Worm (Caenorhabditis elegans) whole organism, young adult: Measurements from ENCODE around the gene F42E8.1.

Experiments
- B0035.1 ChIP-seq: sonication (generic microtip); optimal IDR thresholded peaks from 2 replicates; lab custom pipeline; 2016; ENCODE audit warnings: missing genetic modification characterization, mild to moderate bottlenecking, missing compliant biosample characterization, missing genotype, missing genetic modification reagents
- F22D6.2 ChIP-seq: sonication (generic microtip); optimal IDR thresholded peaks from 2 replicates; lab custom pipeline; 2016; ENCODE audit warnings: mild to moderate bottlenecking, missing genetic modification characterization, missing compliant biosample characterization
- F49E8.2 ChIP-seq: sonication (generic microtip); optimal IDR thresholded peaks from 3 replicates; lab custom pipeline; 2017; ENCODE audit warnings: missing genetic modification characterization, mild to moderate bottlenecking, missing compliant biosample characterization, antibody characterized with exemption, moderate library complexity; ENCODE audit not compliant: insufficient read depth
- F52B5.7 ChIP-seq: sonication (generic microtip); optimal IDR thresholded peaks from 2 replicates; lab custom pipeline; 2016; ENCODE audit warnings: mild to moderate bottlenecking, missing genetic modification characterization, missing compliant biosample characterization
- K11D2.4 ChIP-seq: fragments of 200-800 bp; sonication (Bioruptor generic); IDR thresholded peaks from 2 replicates; pipeline ENCODE4 v1.3.6; 2022; ENCODE audit warnings: missing genetic modification reagents, missing genetic modification characterization, missing compliant biosample characterization
- T07F8.4 ChIP-seq: sonication (generic microtip); optimal IDR thresholded peaks from 2 replicates; lab custom pipeline; 2016; ENCODE audit warnings: mild to moderate bottlenecking, missing genetic modification characterization, moderate library complexity, missing compliant biosample characterization
- Y53F4B.3 ChIP-seq: fragments of 200-800 bp; sonication (Bioruptor generic); IDR thresholded peaks from 2 replicates; pipeline ENCODE4 v1.3.6; 2022; ENCODE audit warnings: missing genetic modification reagents, missing genetic modification characterization, missing compliant biosample characterization
- Y53G8AR.9 ChIP-seq: fragments of 200-800 bp; sonication (Bioruptor generic); conservative IDR thresholded peaks from 2 replicates; pipeline ENCODE4 v1.3.6; 2022; ENCODE audit warnings: missing genetic modification reagents, missing genetic modification characterization, missing compliant biosample characterization
- aptf-2 ChIP-seq: fragments of 200-800 bp; sonication (Bioruptor generic); conservative IDR thresholded peaks from 2 replicates; pipeline ENCODE4 v1.3.6; 2022; ENCODE audit warnings: missing genetic modification reagents, missing genetic modification characterization, missing compliant biosample characterization
- atf-7 ChIP-seq: sonication (generic microtip); optimal IDR thresholded peaks from 2 replicates; lab custom pipeline; 2017; ENCODE audit warnings: mild to moderate bottlenecking, missing genetic modification characterization, missing compliant biosample characterization
- attf-3 ChIP-seq: fragments of 200-800 bp; sonication (Bioruptor generic); conservative IDR thresholded peaks from 2 replicates; pipeline ENCODE4 v1.3.6; 2022; ENCODE audit warnings: missing genetic modification reagents, missing genetic modification characterization, missing compliant biosample characterization
- ccch-3 ChIP-seq: fragments of 200-800 bp; sonication (Bioruptor generic); optimal IDR thresholded peaks from 2 replicates; lab custom pipeline; 2018; ENCODE audit warnings: mild to moderate bottlenecking, missing genetic modification characterization, missing compliant biosample characterization
- cebp-2 ChIP-seq: fragments of 200-800 bp; sonication (Bioruptor generic); IDR thresholded peaks from 2 replicates; pipeline ENCODE4 v1.3.6; 2022; ENCODE audit warnings: missing genetic modification characterization, missing compliant biosample characterization
- ceh-100 ChIP-seq: fragments of 200-800 bp; sonication (Bioruptor generic); IDR thresholded peaks from 2 replicates; pipeline ENCODE4 v1.3.6; 2022; ENCODE audit warnings: missing genetic modification reagents, missing genetic modification characterization, missing compliant biosample characterization
- ceh-40 ChIP-seq: fragments of 200-800 bp; sonication (Bioruptor generic); IDR thresholded peaks from 2 replicates; pipeline ENCODE4 v1.3.6; 2022; ENCODE audit warnings: missing genetic modification characterization, missing compliant biosample characterization
- ceh-58 ChIP-seq: fragments of 200-800 bp; sonication (Bioruptor generic); IDR thresholded peaks from 2 replicates; pipeline ENCODE4 v1.3.6; 2022; ENCODE audit warnings: missing genetic modification characterization, missing compliant biosample characterization
- egl-44 ChIP-seq: fragments of 200-800 bp; sonication (Bioruptor generic); IDR thresholded peaks from 2 replicates; pipeline ENCODE4 v1.3.6; 2022; ENCODE audit warnings: missing genetic modification reagents, missing genetic modification characterization, missing compliant biosample characterization
- ekl-4 ChIP-seq: fragments of 200-800 bp; sonication (Bioruptor generic); IDR thresholded peaks from 2 replicates; pipeline ENCODE4 v1.3.6; 2022; ENCODE audit warnings: missing genetic modification reagents, missing genetic modification characterization, missing compliant biosample characterization
- hlh-26 ChIP-seq: fragments of 200-800 bp; sonication (Bioruptor generic); conservative IDR thresholded peaks from 2 replicates; pipeline ENCODE4 v1.3.6; 2022; ENCODE audit warnings: missing genetic modification reagents, missing genetic modification characterization, missing compliant biosample characterization
- hrde-1 ChIP-seq: sonication (generic microtip); optimal IDR thresholded peaks from 2 replicates; lab custom pipeline; 2016; ENCODE audit warnings: missing genetic modification characterization, mild to moderate bottlenecking, missing compliant biosample characterization, moderate library complexity, missing genotype, missing genetic modification reagents, borderline replicate concordance
- lin-35 ChIP-seq, 3 experiments: fragments of 150-350 bp in 2 of 3; sonication (generic microtip) in 1 of 3; optimal IDR thresholded peaks; 2 replicates each; lab custom pipeline; 2014 to 2018; ENCODE audit warnings: missing biosample characterization in 3 of 3, missing genetic modification characterization in 3 of 3, missing genetic modification reagents in 3 of 3
- lir-1 ChIP-seq: fragments of 200-800 bp; sonication (Bioruptor generic); conservative IDR thresholded peaks from 2 replicates; pipeline ENCODE4 v1.3.6; 2022; ENCODE audit warnings: missing genetic modification reagents, missing genetic modification characterization, missing compliant biosample characterization
- madf-6 ChIP-seq: fragments of 200-800 bp; sonication (Bioruptor generic); IDR thresholded peaks from 2 replicates; pipeline ENCODE4 v1.3.6; 2022; ENCODE audit warnings: missing genetic modification reagents, missing genetic modification characterization, missing compliant biosample characterization
- nhr-90 ChIP-seq: sonication (generic microtip); optimal IDR thresholded peaks from 2 replicates; lab custom pipeline; 2016; ENCODE audit warnings: missing genotype, mild to moderate bottlenecking, missing genetic modification characterization, missing compliant biosample characterization
- rpc-1 ChIP-seq, 2 experiments: fragments of 150-350 bp in 1 of 2; sonication (generic microtip) in 1 of 2; optimal IDR thresholded peaks; 2 replicates each; lab custom pipeline; 2014 to 2018; ENCODE audit warnings: missing biosample characterization in 1 of 2, missing genetic modification characterization in 1 of 2, missing genetic modification reagents in 1 of 2, missing genotype in 1 of 2
- sdz-38 ChIP-seq: sonication (generic microtip); optimal IDR thresholded peaks from 2 replicates; lab custom pipeline; 2016; ENCODE audit warnings: missing genotype, missing genetic modification characterization, missing compliant biosample characterization
- sea-2 ChIP-seq: fragments of 200-800 bp; sonication (Bioruptor generic); IDR thresholded peaks from 2 replicates; pipeline ENCODE4 v1.3.6; 2022; ENCODE audit warnings: missing genetic modification characterization, missing compliant biosample characterization
- tlf-1 ChIP-seq: fragments of 200-800 bp; sonication (Bioruptor generic); optimal IDR thresholded peaks from 2 replicates; lab custom pipeline; 2018; ENCODE audit warnings: mild to moderate bottlenecking, missing genetic modification characterization, missing compliant biosample characterization
- xnd-1 ChIP-seq: sonication (generic microtip); optimal IDR thresholded peaks from 2 replicates; lab custom pipeline; 2016; ENCODE audit warnings: missing genotype, missing genetic modification reagents, missing genetic modification characterization, missing compliant biosample characterization
- zfh-2 ChIP-seq: fragments of 200-800 bp; sonication (Bioruptor generic); conservative IDR thresholded peaks from 2 replicates; pipeline ENCODE4 v1.3.6; 2022; ENCODE audit warnings: missing genetic modification reagents, missing genetic modification characterization, missing compliant biosample characterization
- ztf-18 ChIP-seq: sonication (generic microtip); optimal IDR thresholded peaks from 2 replicates; lab custom pipeline; 2016; ENCODE audit warnings: missing genotype, mild to moderate bottlenecking, missing genetic modification characterization, missing compliant biosample characterization
- ztf-22 ChIP-seq: fragments of 200-800 bp; sonication (Bioruptor generic); optimal IDR thresholded peaks from 2 replicates; lab custom pipeline; 2018; ENCODE audit warnings: mild to moderate bottlenecking, missing genetic modification characterization, moderate library complexity, missing compliant biosample characterization
- ztf-25 ChIP-seq: fragments of 200-800 bp; sonication (Bioruptor generic); IDR thresholded peaks from 2 replicates; pipeline ENCODE4 v1.3.6; 2022; ENCODE audit warnings: missing genetic modification reagents, missing genetic modification characterization, missing compliant biosample characterization

The F42E8.1 gene

DNA sequence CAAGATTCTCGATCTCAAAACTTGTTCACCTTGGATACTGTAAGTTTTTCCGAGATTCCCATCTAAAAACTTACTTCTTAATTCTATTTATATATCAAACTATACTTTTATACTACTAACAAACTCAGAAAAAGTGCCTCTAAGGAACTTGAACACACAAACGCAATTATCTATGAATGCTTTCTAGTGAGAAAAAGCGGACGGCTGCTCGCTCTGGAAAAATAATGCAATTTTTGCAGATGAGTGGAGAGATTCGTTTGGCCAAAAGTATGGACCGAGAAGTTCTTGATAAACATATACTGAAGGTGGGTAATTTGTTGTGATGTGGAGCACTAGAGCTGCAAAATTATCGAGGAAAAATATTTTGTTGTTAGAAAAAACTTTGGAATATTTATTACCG, 41.9 kb upstream of the F42E8.1 start:
- no peak for TF ChIP-seq ceh-58 (GFP tag; lab: Robert Waterston, UW)
- TF ChIP-seq zfh-2 (GFP tag; lab: Robert Waterston, UW) = no peak
- no peak for TF ChIP-seq xnd-1
- TF ChIP-seq F49E8.2 (tag; lab: Kevin White, UChicago) = no peak
- no peak for TF ChIP-seq F22D6.2 (tag; lab: Kevin White, UChicago)
- TF ChIP-seq ztf-18 (tag; lab: Kevin White, UChicago) = no peak
- no peak for TF ChIP-seq Y53F4B.3 (GFP tag; lab: Robert Waterston, UW)
- TF ChIP-seq egl-44 (GFP tag; lab: Robert Waterston, UW) = no peak
- TF ChIP-seq B0035.1 (tag; lab: Kevin White, UChicago) = no peak
- TF ChIP-seq sdz-38 (tag; lab: Kevin White, UChicago) = no peak
- TF ChIP-seq lir-1 = no peak
- no peak for TF ChIP-seq ceh-40 (GFP tag; lab: Robert Waterston, UW)
- no peak for TF ChIP-seq madf-6 (GFP tag; lab: Robert Waterston, UW)
- TF ChIP-seq ccch-3 = no peak

DNA sequence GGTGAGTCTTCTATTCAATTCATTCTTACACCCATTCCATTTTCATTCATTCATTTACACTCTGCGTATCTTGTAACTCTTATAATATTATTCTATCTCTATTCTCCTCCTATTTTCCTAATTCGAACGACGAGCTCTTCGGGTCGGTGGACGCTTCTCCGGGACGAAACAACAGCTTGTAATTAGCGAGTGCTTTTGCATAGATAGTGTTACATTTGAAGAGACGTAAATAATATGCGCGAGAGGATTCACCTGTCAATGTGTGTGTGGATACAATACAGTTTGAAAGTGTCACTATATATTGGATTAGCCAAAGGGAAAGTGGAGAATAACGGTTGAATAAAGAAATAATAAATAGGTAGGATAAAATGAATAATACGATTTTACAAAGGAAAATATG, 41.3 kb upstream of the F42E8.1 start:
- no peak for TF ChIP-seq K11D2.4 (GFP tag; lab: Robert Waterston, UW)
- no peak for TF ChIP-seq nhr-90 (tag; lab: Kevin White, UChicago)
- TF ChIP-seq hrde-1 (tag; lab: Kevin White, UChicago) = no peak
- no peak for TF ChIP-seq F52B5.7 (tag; lab: Kevin White, UChicago)
- no peak for TF ChIP-seq T07F8.4 (tag; lab: Kevin White, UChicago)
- TF ChIP-seq sea-2 (GFP tag; lab: Robert Waterston, UW) = no peak
- TF ChIP-seq cebp-2 (GFP tag; lab: Robert Waterston, UW) = no peak
- TF ChIP-seq rpc-1 (optimal IDR thresholded peaks at IDR 0.05; lab: Kevin White, UChicago) = no peak
- TF ChIP-seq rpc-1 (tag; optimal IDR thresholded peaks at IDR 0.05; lab: Kevin White, UChicago) = no peak

ce11 chrV:13021540-13021939, 40.4 kb upstream of the F42E8.1 start:
- TF ChIP-seq atf-7 (no peak), ekl-4 (GFP tag; lab: Robert Waterston, UW) (no peak), tlf-1 (GFP tag; lab: Kevin White, UChicago) (no peak), ztf-22 (GFP tag; lab: Kevin White, UChicago) (no peak), hlh-26 (GFP tag; lab: Robert Waterston, UW) (no peak), aptf-2 (GFP tag; lab: Robert Waterston, UW) (no peak), ztf-25 (GFP tag; lab: Robert Waterston, UW) (no peak)
- TF ChIP-seq, all 124 proteins: peak for 0

DNA sequence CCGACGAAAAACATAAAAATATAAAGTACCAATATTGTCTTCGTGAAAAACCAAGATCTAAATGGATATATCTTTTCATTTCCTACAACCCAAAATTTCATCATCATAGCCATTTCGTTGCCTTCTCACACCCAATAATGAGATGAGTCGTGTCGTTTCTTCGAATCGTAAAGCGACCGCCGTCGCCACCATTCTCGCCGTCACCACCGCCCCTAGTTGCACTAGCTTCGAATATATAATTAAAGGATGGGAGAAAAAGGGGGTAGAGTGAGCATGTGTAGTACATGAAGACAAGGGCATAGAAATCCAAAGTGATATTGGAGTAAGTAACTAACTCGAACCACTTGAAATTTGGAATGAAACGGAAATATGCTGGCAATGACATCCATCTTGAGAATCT, 39.7 kb upstream of the F42E8.1 start:
- no peak for TF ChIP-seq T07F8.4 (tag; lab: Kevin White, UChicago)
- no peak for TF ChIP-seq ceh-100 (GFP tag; lab: Robert Waterston, UW)
- no peak for TF ChIP-seq attf-3 (GFP tag; lab: Robert Waterston, UW)
- no peak for TF ChIP-seq lir-1
- TF ChIP-seq Y53G8AR.9 = no peak
- no peak for TF ChIP-seq ceh-40 (GFP tag; lab: Robert Waterston, UW)
- no peak for TF ChIP-seq lin-35 (GFP tag; optimal IDR thresholded peaks at IDR 0.05; lab: Kevin White, UChicago)
